Worm (Caenorhabditis elegans) whole organism, late embryonic: ENCODE measurements around the gene T05B4.13.

Experiments used
- K02D7.2 ChIP-seq: sonication (generic microtip); optimal IDR thresholded peaks from 2 replicates; lab custom pipeline; 2017; ENCODE audit warnings: mild to moderate bottlenecking, missing genetic modification characterization, missing compliant biosample characterization
- K09A11.1 ChIP-seq: sonication (generic microtip); optimal IDR thresholded peaks from 2 replicates; lab custom pipeline; 2017; ENCODE audit warnings: antibody characterized with exemption, mild to moderate bottlenecking, missing genetic modification characterization, missing compliant biosample characterization; ENCODE audit not compliant: insufficient read depth
- T23F11.4 ChIP-seq: fragments of 200-800 bp; sonication (Bioruptor generic); optimal IDR thresholded peaks from 2 replicates; lab custom pipeline; 2018; ENCODE audit warnings: mild to moderate bottlenecking, missing genetic modification characterization, missing compliant biosample characterization
- Y22D7AL.16 ChIP-seq: sonication (generic microtip); optimal IDR thresholded peaks from 2 replicates; lab custom pipeline; 2016; ENCODE audit warnings: missing genetic modification characterization, missing compliant biosample characterization
- ahr-1 ChIP-seq: sonication (generic microtip); optimal IDR thresholded peaks from 2 replicates; lab custom pipeline; 2016; ENCODE audit warnings: missing genetic modification characterization, missing compliant biosample characterization
- ceh-22 ChIP-seq: sonication (generic microtip); optimal IDR thresholded peaks from 2 replicates; lab custom pipeline; 2017; ENCODE audit warnings: missing biosample characterization, missing genetic modification characterization
- ceh-31 ChIP-seq: sonication (generic microtip); optimal IDR thresholded peaks from 2 replicates; lab custom pipeline; 2016; ENCODE audit warnings: missing genetic modification characterization, missing compliant biosample characterization
- ceh-48 ChIP-seq: sonication (generic microtip); optimal IDR thresholded peaks from 2 replicates; lab custom pipeline; 2016; ENCODE audit warnings: missing genetic modification characterization, inconsistent platforms, missing compliant biosample characterization
- ceh-6 ChIP-seq: fragments of 200-800 bp; sonication (Bioruptor generic); optimal IDR thresholded peaks from 2 replicates; lab custom pipeline; 2018; ENCODE audit warnings: mild to moderate bottlenecking, missing genetic modification characterization, missing compliant biosample characterization
- che-1 ChIP-seq: sonication (generic microtip); optimal IDR thresholded peaks from 2 replicates; lab custom pipeline; 2016; ENCODE audit warnings: mild to moderate bottlenecking, missing genetic modification characterization, missing compliant biosample characterization
- dmd-4 ChIP-seq: sonication (generic microtip); optimal IDR thresholded peaks from 2 replicates; lab custom pipeline; 2016; ENCODE audit warnings: borderline replicate concordance, missing genetic modification characterization, missing compliant biosample characterization
- elt-4 ChIP-seq: sonication (generic microtip); optimal IDR thresholded peaks from 2 replicates; lab custom pipeline; 2016; ENCODE audit warnings: missing genetic modification characterization, missing compliant biosample characterization
- ets-4 ChIP-seq: sonication (generic microtip); optimal IDR thresholded peaks from 2 replicates; lab custom pipeline; 2016; ENCODE audit warnings: missing genetic modification characterization, missing compliant biosample characterization
- fkh-6 ChIP-seq: sonication (generic microtip); optimal IDR thresholded peaks from 2 replicates; lab custom pipeline; 2016; ENCODE audit warnings: missing genetic modification characterization, missing compliant biosample characterization
- gmeb-2 ChIP-seq: sonication (generic microtip); optimal IDR thresholded peaks from 2 replicates; lab custom pipeline; 2016; ENCODE audit warnings: missing genetic modification characterization, inconsistent platforms, missing compliant biosample characterization
- hlh-13 ChIP-seq: fragments of 200-800 bp; sonication (Bioruptor generic); optimal IDR thresholded peaks from 2 replicates; lab custom pipeline; 2018; ENCODE audit warnings: mild to moderate bottlenecking, missing genetic modification characterization, missing compliant biosample characterization
- hlh-15 ChIP-seq: sonication (generic microtip); optimal IDR thresholded peaks from 2 replicates; lab custom pipeline; 2016; ENCODE audit warnings: missing genetic modification characterization, missing compliant biosample characterization
- lim-6 ChIP-seq: sonication (generic microtip); optimal IDR thresholded peaks from 2 replicates; lab custom pipeline; 2016; ENCODE audit warnings: missing genetic modification characterization, missing compliant biosample characterization
- madf-2 ChIP-seq: sonication (generic microtip); optimal IDR thresholded peaks from 2 replicates; lab custom pipeline; 2017; ENCODE audit warnings: missing genetic modification characterization, missing compliant biosample characterization
- nfya-1 ChIP-seq: sonication (generic microtip); optimal IDR thresholded peaks from 2 replicates; lab custom pipeline; 2017; ENCODE audit warnings: missing genetic modification characterization, mild to moderate bottlenecking, missing compliant biosample characterization, antibody characterized with exemption, moderate library complexity
- nhr-232 ChIP-seq: sonication (generic microtip); optimal IDR thresholded peaks from 2 replicates; lab custom pipeline; 2016; ENCODE audit warnings: missing genetic modification characterization, missing compliant biosample characterization
- pag-3 ChIP-seq: sonication (generic microtip); optimal IDR thresholded peaks from 2 replicates; lab custom pipeline; 2016; ENCODE audit warnings: missing compliant biosample characterization, missing genetic modification characterization, borderline replicate concordance
- pax-1 ChIP-seq: fragments of 150-350 bp; optimal IDR thresholded peaks from 2 replicates; lab custom pipeline; 2014; ENCODE audit warnings: missing biosample characterization, missing genetic modification characterization
- pha-2 ChIP-seq: sonication (generic microtip); optimal IDR thresholded peaks from 2 replicates; lab custom pipeline; 2017; ENCODE audit warnings: mild to moderate bottlenecking, missing genetic modification characterization, missing compliant biosample characterization
- pros-1 ChIP-seq: fragments of 150-350 bp; optimal IDR thresholded peaks from 2 replicates; lab custom pipeline; 2014; ENCODE audit warnings: missing biosample characterization, missing genetic modification reagents, missing genetic modification characterization
- rnt-1 ChIP-seq: sonication (generic microtip); optimal IDR thresholded peaks from 2 replicates; lab custom pipeline; 2016; ENCODE audit warnings: missing genetic modification characterization, missing compliant biosample characterization
- sox-2 ChIP-seq: fragments of 200-800 bp; sonication (Bioruptor generic); IDR thresholded peaks from 2 replicates; pipeline ENCODE4 v1.3.6; 2022; ENCODE audit warnings: missing genetic modification reagents, missing genetic modification characterization, missing compliant biosample characterization
- syd-9 ChIP-seq: sonication (generic microtip); optimal IDR thresholded peaks from 2 replicates; lab custom pipeline; 2016; ENCODE audit warnings: mild to moderate bottlenecking, missing genetic modification characterization, moderate library complexity, missing compliant biosample characterization
- tbx-2 ChIP-seq: sonication (generic microtip); optimal IDR thresholded peaks from 2 replicates; lab custom pipeline; 2016; ENCODE audit warnings: missing genetic modification characterization, missing compliant biosample characterization
- tbx-7 ChIP-seq: sonication (generic microtip); optimal IDR thresholded peaks from 2 replicates; lab custom pipeline; 2016; ENCODE audit warnings: missing genotype, missing genetic modification characterization, missing compliant biosample characterization
- unc-3 ChIP-seq, 2 experiments: fragments of 200-800 bp in 1 of 2; sonication (Bioruptor generic) in 1 of 2; sonication (generic microtip) in 1 of 2; conservative IDR thresholded peaks in 1 of 2; optimal IDR thresholded peaks in 1 of 2; 2 replicates each; pipeline versions ENCODE4 v1.3.6 to Lab custom; 2016 to 2022; ENCODE audit warnings: missing compliant biosample characterization in 2 of 2, missing genetic modification characterization in 2 of 2, missing genetic modification reagents in 1 of 2
- unc-55 ChIP-seq: sonication (generic microtip); optimal IDR thresholded peaks from 2 replicates; lab custom pipeline; 2017; ENCODE audit warnings: missing biosample characterization, missing genetic modification reagents, missing genetic modification characterization
- unc-86 ChIP-seq: sonication (generic microtip); optimal IDR thresholded peaks from 2 replicates; lab custom pipeline; 2016; ENCODE audit warnings: missing genetic modification characterization, missing compliant biosample characterization
- zip-5 ChIP-seq: sonication (generic microtip); optimal IDR thresholded peaks from 2 replicates; lab custom pipeline; 2016; ENCODE audit warnings: missing genetic modification characterization, missing compliant biosample characterization
- ztf-16 ChIP-seq: sonication (generic microtip); optimal IDR thresholded peaks from 2 replicates; lab custom pipeline; 2017; ENCODE audit warnings: missing genetic modification characterization, missing compliant biosample characterization

Gene T05B4.13

ce11 chrV:4082952-4083351 lies 44.4 kb downstream of the T05B4.13 start, which contains the start of gene F38H12.5:
Gene F38H12.5 (minus strand): TSS chrV:4083052.
- TF ChIP-seq syd-9 (tag; lab: Kevin White, UChicago) (no peak), tbx-2 (tag; lab: Kevin White, UChicago) (no peak), ceh-6 (GFP tag; lab: Kevin White, UChicago) (no peak), K02D7.2 (tag; lab: Kevin White, UChicago) (no peak), elt-4 (tag; lab: Kevin White, UChicago) (no peak), K09A11.1 (no peak), nfya-1 (tag; lab: Kevin White, UChicago) (no peak), ahr-1 (tag; lab: Kevin White, UChicago) (no peak), Y22D7AL.16 (tag; lab: Kevin White, UChicago) (no peak), unc-86 (tag; lab: Kevin White, UChicago) (no peak)

- TF ChIP-seq Y22D7AL.16 (tag; lab: Kevin White, UChicago) (no peak), nhr-232 (tag; lab: Kevin White, UChicago) (no peak), ztf-16 (tag; lab: Kevin White, UChicago) (no peak), pag-3 (tag; lab: Kevin White, UChicago) (no peak), ceh-6 (GFP tag; lab: Kevin White, UChicago) (no peak), lim-6 (tag; lab: Kevin White, UChicago) (no peak), unc-3 (GFP tag; conservative IDR thresholded peaks at IDR 0.05; lab: Robert Waterston, UW) (no peak), unc-3 (tag; optimal IDR thresholded peaks at IDR 0.05; lab: Kevin White, UChicago) (no peak), gmeb-2 (no peak), sox-2 (no peak), ceh-48 (no peak), dmd-4 (tag; lab: Kevin White, UChicago) (no peak), tbx-7 (tag; lab: Kevin White, UChicago) (no peak), rnt-1 (tag; lab: Kevin White, UChicago) (no peak), che-1 (no peak)
Measured at ce11 chrV:4081283-4081682, 46.1 kb downstream of the T05B4.13 start, which contains the start of gene srh-211. Gene srh-211 (minus strand): TSS chrV:4081383.

ce11 chrV:4080546-4080945 lies 46.8 kb downstream of the T05B4.13 start:
- no peak for TF ChIP-seq pros-1 (tag; lab: Kevin White, UChicago)
- no peak for TF ChIP-seq hlh-13 (GFP tag; lab: Kevin White, UChicago)
- TF ChIP-seq pag-3 (tag; lab: Kevin White, UChicago), result no peak
- no peak for TF ChIP-seq tbx-7 (tag; lab: Kevin White, UChicago)
- no peak for TF ChIP-seq pax-1
- TF ChIP-seq hlh-15 (tag; lab: Kevin White, UChicago), result no peak
- TF ChIP-seq pha-2 (tag; lab: Kevin White, UChicago), result no peak
- TF ChIP-seq ceh-31 (tag; lab: Kevin White, UChicago), result no peak
- no peak for TF ChIP-seq ceh-22 (tag; lab: Kevin White, UChicago)
- no peak for TF ChIP-seq ceh-6 (GFP tag; lab: Kevin White, UChicago)
- no peak for TF ChIP-seq unc-3 (GFP tag; conservative IDR thresholded peaks at IDR 0.05; lab: Robert Waterston, UW)
- no peak for TF ChIP-seq unc-3 (tag; optimal IDR thresholded peaks at IDR 0.05; lab: Kevin White, UChicago)
- no peak for TF ChIP-seq rnt-1 (tag; lab: Kevin White, UChicago)
- no peak for TF ChIP-seq zip-5 (tag; lab: Kevin White, UChicago)
- TF ChIP-seq T23F11.4 (GFP tag; lab: Kevin White, UChicago), result no peak
- TF ChIP-seq fkh-6 (tag; lab: Kevin White, UChicago), result no peak
- no peak for TF ChIP-seq unc-55 (GFP tag; lab: Kevin White, UChicago)
- no peak for TF ChIP-seq gmeb-2
- TF ChIP-seq ztf-16 (tag; lab: Kevin White, UChicago), result no peak
- no peak for TF ChIP-seq ets-4 (tag; lab: Kevin White, UChicago)
- TF ChIP-seq madf-2 (tag; lab: Kevin White, UChicago), result no peak
- TF ChIP-seq, all 69 proteins: peak for 0
